Worm (Caenorhabditis elegans) whole organism, mixed stage, embryonic: ENCODE data around the gene R04D3.3.

ENCODE experiments used
- M03D4.4 ChIP-seq: sonication (generic microtip); optimal IDR thresholded peaks from 2 replicates; lab custom pipeline; 2017; ENCODE audit warnings: mild to moderate bottlenecking, missing genetic modification characterization, missing compliant biosample characterization
- blmp-1 ChIP-seq: fragments of 150-350 bp; optimal IDR thresholded peaks from 2 replicates; lab custom pipeline; 2014; ENCODE audit warnings: missing biosample characterization, missing genetic modification characterization
- ceh-43 ChIP-seq: fragments of 200-800 bp; sonication (Bioruptor generic); optimal IDR thresholded peaks from 2 replicates; lab custom pipeline; 2018; ENCODE audit warnings: mild to moderate bottlenecking, missing genetic modification characterization, moderate library complexity, missing compliant biosample characterization
- ceh-83 ChIP-seq: fragments of 200-800 bp; sonication (Bioruptor generic); optimal IDR thresholded peaks from 2 replicates; lab custom pipeline; 2018; ENCODE audit warnings: mild to moderate bottlenecking, missing genetic modification characterization, missing compliant biosample characterization
- ces-1 ChIP-seq: fragments of 150-350 bp; optimal IDR thresholded peaks from 2 replicates; lab custom pipeline; 2014; ENCODE audit warnings: missing biosample characterization, missing genetic modification reagents, missing genetic modification characterization
- cnd-1 ChIP-seq: fragments of 200-800 bp; sonication (Bioruptor generic); optimal IDR thresholded peaks from 2 replicates; lab custom pipeline; 2018; ENCODE audit warnings: mild to moderate bottlenecking, missing genetic modification characterization, missing compliant biosample characterization
- drap-1 ChIP-seq: fragments of 200-800 bp; sonication (Bioruptor generic); optimal IDR thresholded peaks from 3 replicates; lab custom pipeline; 2018; ENCODE audit warnings: mild to moderate bottlenecking, missing genetic modification characterization, missing compliant biosample characterization
- elt-1 ChIP-seq: sonication (generic microtip); optimal IDR thresholded peaks from 2 replicates; lab custom pipeline; 2017; ENCODE audit warnings: missing genetic modification characterization, mild to moderate bottlenecking, missing compliant biosample characterization, antibody characterized with exemption, moderate library complexity, borderline replicate concordance; ENCODE audit not compliant: insufficient read depth
- elt-3 ChIP-seq: fragments of 150-350 bp; optimal IDR thresholded peaks from 2 replicates; lab custom pipeline; 2014; ENCODE audit warnings: missing biosample characterization, missing genetic modification characterization
- flh-1 ChIP-seq: fragments of 200-800 bp; sonication (Bioruptor generic); optimal IDR thresholded peaks from 2 replicates; lab custom pipeline; 2018; ENCODE audit warnings: mild to moderate bottlenecking, missing genetic modification characterization, moderate library complexity, missing compliant biosample characterization
- lin-13 ChIP-seq: fragments of 150-350 bp; optimal IDR thresholded peaks from 2 replicates; lab custom pipeline; 2014; ENCODE audit warnings: missing biosample characterization, missing genetic modification characterization
- lin-32 ChIP-seq: fragments of 200-800 bp; sonication (Bioruptor generic); optimal IDR thresholded peaks from 2 replicates; lab custom pipeline; 2018; ENCODE audit warnings: mild to moderate bottlenecking, missing genetic modification characterization, missing compliant biosample characterization
- lsy-2 ChIP-seq: fragments of 150-350 bp; optimal IDR thresholded peaks from 2 replicates; lab custom pipeline; 2014; ENCODE audit warnings: missing biosample characterization, missing genetic modification characterization
- mls-2 ChIP-seq: sonication (generic microtip); optimal IDR thresholded peaks from 2 replicates; lab custom pipeline; 2016; ENCODE audit warnings: mild to moderate bottlenecking, missing genetic modification characterization, moderate library complexity, missing compliant biosample characterization
- nhr-28 ChIP-seq: fragments of 150-350 bp; optimal IDR thresholded peaks from 2 replicates; lab custom pipeline; 2014; ENCODE audit warnings: missing biosample characterization, missing genetic modification characterization
- pha-4 ChIP-seq: fragments of 150-350 bp; optimal IDR thresholded peaks from 2 replicates; lab custom pipeline; 2018; ENCODE audit warnings: missing biosample characterization, missing genetic modification reagents, missing genetic modification characterization
- sem-2 ChIP-seq: fragments of 200-800 bp; sonication (Bioruptor generic); optimal IDR thresholded peaks from 2 replicates; lab custom pipeline; 2018; ENCODE audit warnings: mild to moderate bottlenecking, missing genetic modification characterization, missing compliant biosample characterization
- snpc-4 ChIP-seq: fragments of 150-350 bp; optimal IDR thresholded peaks from 2 replicates; lab custom pipeline; 2014; ENCODE audit warnings: missing biosample characterization, missing genetic modification characterization
- sptf-1 ChIP-seq: sonication (generic microtip); optimal IDR thresholded peaks from 2 replicates; lab custom pipeline; 2017; ENCODE audit warnings: mild to moderate bottlenecking, missing genetic modification characterization, moderate library complexity, missing compliant biosample characterization
- unc-120 ChIP-seq: sonication (generic microtip); optimal IDR thresholded peaks from 2 replicates; lab custom pipeline; 2017; ENCODE audit warnings: missing genetic modification characterization, missing compliant biosample characterization; ENCODE audit not compliant: poor library complexity, severe bottlenecking
- unc-39 ChIP-seq: fragments of 150-350 bp; optimal IDR thresholded peaks from 2 replicates; lab custom pipeline; 2014; ENCODE audit warnings: missing biosample characterization, missing genetic modification characterization
- unc-62 ChIP-seq: fragments of 150-350 bp; optimal IDR thresholded peaks from 2 replicates; lab custom pipeline; 2014; ENCODE audit warnings: missing biosample characterization, missing genetic modification reagents, missing genetic modification characterization
- zip-8 ChIP-seq: fragments of 150-350 bp; optimal IDR thresholded peaks from 2 replicates; lab custom pipeline; 2014; ENCODE audit warnings: missing biosample characterization, missing genetic modification characterization
- ztf-11 ChIP-seq: fragments of 150-350 bp; optimal IDR thresholded peaks from 2 replicates; lab custom pipeline; 2014; ENCODE audit warnings: missing biosample characterization, missing genetic modification characterization

R04D3.3 gene

DNA sequence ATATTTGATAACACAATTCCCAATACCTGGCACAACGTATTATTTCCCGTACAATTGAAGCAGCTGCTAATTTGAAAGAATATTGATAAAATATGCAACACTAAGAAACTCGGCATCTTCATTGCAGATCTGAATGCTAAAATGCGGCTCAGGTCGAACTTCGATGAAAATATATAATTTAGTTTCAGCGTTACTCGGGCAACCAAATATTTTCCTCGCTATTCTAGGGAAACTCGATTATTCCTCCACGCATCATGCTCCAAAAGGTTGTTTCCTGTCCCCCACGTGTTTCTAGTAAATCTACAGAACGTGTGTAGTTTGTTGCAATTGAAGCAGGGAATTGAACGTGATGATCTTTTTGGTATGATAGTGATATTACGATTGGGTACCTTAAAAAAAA lies 41.3 kb downstream of the R04D3.3 start:
- TF ChIP-seq lsy-2 = no peak
- no peak for TF ChIP-seq zip-8 (tag; lab: Kevin White, UChicago)
- TF ChIP-seq blmp-1 (tag; lab: Kevin White, UChicago) = no peak
- no peak for TF ChIP-seq ztf-11 (tag; lab: Kevin White, UChicago)
- no peak for TF ChIP-seq lin-13 (tag; lab: Kevin White, UChicago)
- TF ChIP-seq unc-39 (tag; lab: Kevin White, UChicago) = no peak
- no peak for TF ChIP-seq drap-1 (GFP tag; lab: Kevin White, UChicago)
- TF ChIP-seq sptf-1 (tag; lab: Kevin White, UChicago) = no peak
- TF ChIP-seq ces-1 (GFP tag; lab: Kevin White, UChicago) = no peak
- no peak for TF ChIP-seq elt-3 (tag; lab: Kevin White, UChicago)

DNA sequence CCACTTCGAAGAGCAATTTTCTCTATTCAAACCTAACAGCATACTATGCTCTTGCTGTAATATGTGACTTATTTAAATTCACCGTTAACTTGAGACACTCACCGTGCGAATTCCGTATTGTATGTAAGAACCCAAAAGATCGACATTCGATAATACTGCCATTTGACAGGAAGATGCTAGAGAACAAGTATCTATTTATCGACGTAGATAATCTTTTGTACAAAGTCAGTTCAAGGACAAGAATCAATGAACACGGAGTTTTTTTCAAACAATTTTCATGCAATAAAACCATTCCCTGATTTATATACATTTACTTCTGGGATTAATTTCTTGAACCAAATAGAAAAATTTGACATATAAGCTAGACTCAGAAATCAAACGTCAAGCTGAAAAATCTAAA lies 42.2 kb downstream of the R04D3.3 start, which contains the start of gene K08H2.7:
Gene K08H2.7 (minus strand): TSS at position 173 of the 400 bp plus-strand sequence.
- TF ChIP-seq snpc-4 (tag; lab: Kevin White, UChicago) = no peak
- TF ChIP-seq blmp-1 (tag; lab: Kevin White, UChicago) = no peak
- TF ChIP-seq unc-120 (tag; lab: Kevin White, UChicago) = no peak
- TF ChIP-seq nhr-28 (tag; lab: Kevin White, UChicago) = no peak
- peak; percentile 38 for TF ChIP-seq elt-1

DNA sequence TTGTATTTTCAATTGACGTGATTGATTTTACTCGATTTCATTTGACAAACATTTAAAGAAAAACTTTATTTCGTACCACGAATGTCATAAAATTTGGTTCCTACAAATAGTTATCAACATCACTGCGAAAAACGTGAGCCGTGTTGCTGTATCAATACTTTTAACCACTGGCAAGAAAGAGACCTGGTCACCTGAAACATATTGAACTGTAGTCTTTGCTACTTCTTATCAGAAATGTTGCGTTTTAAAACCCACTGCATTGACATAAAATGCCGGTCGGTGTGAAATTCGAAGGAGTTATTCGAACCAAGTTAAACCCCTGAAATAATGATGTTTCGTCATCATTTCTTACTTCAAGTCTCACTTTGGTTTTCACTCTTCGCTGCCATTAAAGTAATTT lies 42.8 kb downstream of the R04D3.3 start:
- TF ChIP-seq mls-2 (tag; lab: Kevin White, UChicago) (no peak), cnd-1 (no peak), ceh-43 (no peak), elt-3 (tag; lab: Kevin White, UChicago) (no peak), flh-1 (no peak), lsy-2 (no peak), ces-1 (GFP tag; lab: Kevin White, UChicago) (no peak)

DNA sequence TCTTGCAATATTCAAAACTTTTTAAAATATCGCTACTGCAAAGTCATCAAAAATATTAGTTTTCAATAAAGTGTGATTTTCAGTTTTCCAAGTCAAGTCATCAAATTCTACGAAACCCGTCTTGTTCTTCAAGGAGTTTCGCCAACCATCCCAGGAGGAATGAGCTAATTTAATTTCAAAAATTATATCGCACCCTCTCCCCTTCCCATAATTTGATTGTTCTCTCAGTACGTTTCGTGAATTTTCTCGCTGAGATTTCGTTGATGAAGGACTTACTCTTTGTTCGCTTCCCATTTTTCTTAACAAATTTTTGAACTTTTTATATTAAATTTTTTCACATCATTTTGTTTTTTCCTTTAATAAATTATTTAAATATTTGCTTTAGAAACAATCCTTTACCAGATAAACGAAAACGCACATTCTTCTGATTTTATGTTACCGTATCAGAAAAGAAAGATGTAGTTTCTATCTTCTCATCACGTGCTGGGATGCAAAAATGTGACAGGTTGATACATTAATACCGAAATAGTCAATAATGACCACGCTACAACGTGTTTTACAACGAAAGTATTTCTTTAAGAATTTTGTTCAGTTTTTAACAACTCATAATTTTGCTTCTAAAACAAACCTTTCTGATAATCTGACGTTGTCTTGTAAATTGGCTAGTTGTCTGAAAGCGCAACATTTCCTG lies 43.6 kb downstream of the R04D3.3 start:
- TF ChIP-seq unc-62 (GFP tag; lab: Kevin White, UChicago) (no peak), lin-13 (tag; lab: Kevin White, UChicago) (no peak), ztf-11 (tag; lab: Kevin White, UChicago) (no peak), ces-1 (GFP tag; lab: Kevin White, UChicago) (peak; percentile 99)

DNA sequence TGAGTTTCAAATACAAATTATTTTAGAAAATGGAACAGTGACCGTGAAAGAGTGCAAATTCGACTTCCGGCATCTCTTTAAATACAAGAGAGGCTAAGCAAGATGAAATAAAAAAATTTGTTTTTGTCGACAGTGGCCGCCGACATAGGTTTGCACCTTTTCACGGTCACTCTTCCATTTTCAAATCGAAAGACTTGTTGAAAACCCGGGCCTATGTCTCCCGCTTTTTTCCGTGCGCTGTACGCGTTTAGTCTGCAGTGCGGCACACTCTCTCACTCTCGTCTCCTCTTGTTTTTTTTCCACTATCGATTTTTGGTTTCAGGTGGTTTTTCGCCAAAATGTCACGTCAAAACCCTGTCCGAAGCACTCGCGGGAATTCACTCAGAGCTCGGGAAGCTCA lies 45.3 kb downstream of the R04D3.3 start, which contains the start of gene hpl-1:
Gene hpl-1 (plus strand): TSS at position 301 of the 400 bp plus-strand sequence.
- TF ChIP-seq sptf-1 (tag; lab: Kevin White, UChicago) = no peak
- no peak for TF ChIP-seq sem-2
- TF ChIP-seq ces-1 (GFP tag; lab: Kevin White, UChicago) = no peak
- no peak for TF ChIP-seq ceh-83 (GFP tag; lab: Kevin White, UChicago)
- TF ChIP-seq M03D4.4 = no peak
- TF ChIP-seq blmp-1 (tag; lab: Kevin White, UChicago) = no peak
- TF ChIP-seq drap-1 (GFP tag; lab: Kevin White, UChicago) = no peak

DNA sequence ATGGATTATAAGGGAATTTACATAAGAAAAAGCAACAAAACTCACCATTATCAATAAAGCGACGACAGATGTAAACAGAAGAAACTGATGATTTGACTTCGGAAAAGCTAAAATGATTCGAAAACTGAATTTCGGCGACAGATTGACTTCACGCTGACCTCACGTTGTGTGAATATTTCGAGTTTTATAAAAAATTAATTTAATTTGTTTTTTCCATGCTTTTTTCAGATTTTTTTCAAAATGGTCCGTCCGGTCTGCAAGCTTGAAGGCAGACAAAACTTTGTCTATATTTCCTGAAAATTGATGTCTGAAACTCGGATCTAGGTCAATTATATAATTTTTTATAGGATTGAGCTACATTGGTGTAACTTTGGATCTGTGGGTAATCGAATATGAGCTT lies 48.2 kb downstream of the R04D3.3 start, which contains the start of gene K08H2.5:
Gene K08H2.5 (minus strand): TSS at position 101 of the 400 bp plus-strand sequence.
- TF ChIP-seq blmp-1 (tag; lab: Kevin White, UChicago) (no peak), pha-4 (tag; lab: Kevin White, UChicago) (no peak), lin-32 (GFP tag; lab: Kevin White, UChicago) (no peak)
- TF ChIP-seq, all 35 proteins: peak for 0
